Fruit fly (Drosophila melanogaster): ENCODE measurements around the gene CG46467.

CG46467 gene

dm6 chr3R:9925256-9925655 is 50.8 kb downstream of the CG46467 start:
- TF ChIP-seq EcR (GFP tag; optimal IDR thresholded peaks at IDR 0.05) (no peak), usp (GFP tag; optimal IDR thresholded peaks at IDR 0.05) (no peak), pan (optimal IDR thresholded peaks at IDR 0.05) (no peak), CG8478 (optimal IDR thresholded peaks at IDR 0.05) (no peak), Dll (optimal IDR thresholded peaks at IDR 0.05) (no peak), psq (optimal IDR thresholded peaks at IDR 0.05) (no peak)

DNA sequence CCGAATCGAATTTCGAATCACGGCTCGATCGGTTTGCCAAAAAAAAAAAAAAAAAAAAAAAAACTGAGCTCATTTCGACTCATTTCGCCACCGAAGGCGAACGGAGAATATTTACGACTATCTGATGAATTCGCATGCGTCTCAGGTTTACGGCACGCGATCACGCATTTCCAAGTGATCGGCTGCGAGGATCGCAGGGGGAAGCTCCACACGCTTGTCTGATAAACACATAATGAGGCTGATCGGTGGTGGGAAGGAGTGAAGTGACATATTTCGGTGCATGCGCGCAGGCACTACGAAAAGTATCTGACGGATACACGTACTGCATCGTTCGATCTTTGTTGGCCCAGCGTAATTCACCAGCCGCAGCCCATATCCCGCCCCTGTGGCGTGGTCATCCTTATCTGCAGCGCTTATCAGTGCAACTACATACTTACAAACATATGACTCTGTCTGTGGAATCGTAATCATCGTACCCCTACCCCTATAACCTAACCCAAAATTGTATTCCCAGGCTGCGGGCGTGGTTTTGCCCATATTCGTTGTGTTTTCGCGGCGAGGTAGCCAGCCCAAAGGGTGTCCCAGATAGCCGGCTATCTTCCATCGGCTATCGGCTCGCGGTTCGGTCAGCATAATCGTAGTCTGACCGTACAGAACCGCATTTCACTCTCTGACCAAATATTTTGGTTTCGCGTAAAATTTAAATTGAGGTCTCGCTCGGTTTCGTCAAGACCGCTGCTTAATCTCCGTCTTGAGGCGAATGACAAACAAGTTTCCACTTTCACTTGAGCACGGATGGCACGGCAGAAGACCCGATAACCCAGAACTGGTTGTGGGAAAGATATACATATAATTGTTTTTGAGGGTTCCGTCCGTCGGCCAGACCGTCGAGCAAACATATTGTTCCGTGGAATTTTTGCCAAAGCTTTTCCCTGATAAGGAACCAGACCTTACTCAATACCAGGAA is 52.7 kb downstream of the CG46467 start:
- no peak for TF ChIP-seq Dll (optimal IDR thresholded peaks at IDR 0.05)
- TF ChIP-seq usp (GFP tag; optimal IDR thresholded peaks at IDR 0.05) = no peak
- no peak for TF ChIP-seq pan (optimal IDR thresholded peaks at IDR 0.05)
- TF ChIP-seq psq (optimal IDR thresholded peaks at IDR 0.05) = no peak
- no peak for TF ChIP-seq CG8478 (optimal IDR thresholded peaks at IDR 0.05)
- no peak for TF ChIP-seq EcR (GFP tag; optimal IDR thresholded peaks at IDR 0.05)

DNA sequence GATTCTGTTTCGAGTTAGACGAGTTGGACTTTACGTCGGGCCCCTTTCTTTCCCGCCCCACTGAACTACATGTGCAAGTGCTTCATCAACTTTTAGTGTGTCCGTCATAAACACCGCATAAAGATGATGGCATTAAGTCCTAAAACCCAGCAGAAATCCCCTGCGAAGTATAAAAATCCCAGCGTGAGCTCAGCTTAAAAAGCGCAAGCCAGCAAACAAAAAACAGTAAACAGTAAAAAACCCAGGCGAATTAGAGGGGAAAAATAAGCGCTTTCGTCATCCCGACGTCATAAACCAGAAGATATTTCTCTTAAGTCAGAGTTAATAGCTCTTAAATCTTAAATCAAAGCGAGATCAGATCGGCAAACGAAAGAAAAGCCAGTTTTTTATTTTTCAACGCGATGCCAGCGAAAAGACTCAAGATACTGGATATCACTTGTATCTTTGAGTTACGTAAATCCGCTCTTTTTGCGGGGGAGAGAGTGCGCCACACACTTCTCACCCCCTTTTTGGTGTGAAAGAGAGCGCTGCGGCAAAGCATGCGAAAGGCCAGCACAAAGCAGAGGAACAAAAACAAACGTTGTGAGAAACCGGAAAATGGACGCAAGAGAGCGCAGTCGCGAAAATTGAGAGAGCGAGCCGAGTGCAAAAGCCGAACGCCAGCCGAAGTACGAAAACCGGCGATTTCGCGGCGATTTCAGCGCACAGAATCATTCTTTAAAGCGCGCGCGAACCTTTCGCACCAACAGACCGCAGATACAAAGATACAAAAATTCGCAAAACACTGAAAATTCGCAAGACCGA is 53.9 kb downstream of the CG46467 start:
- TF ChIP-seq CG8478 (optimal IDR thresholded peaks at IDR 0.05) (no peak), EcR (GFP tag; optimal IDR thresholded peaks at IDR 0.05) (peak in 1 of 2 experiments; percentile 6), pan (optimal IDR thresholded peaks at IDR 0.05) (no peak), psq (optimal IDR thresholded peaks at IDR 0.05) (no peak), Dll (optimal IDR thresholded peaks at IDR 0.05) (peak; percentile 90), usp (GFP tag; optimal IDR thresholded peaks at IDR 0.05) (no peak)

DNA sequence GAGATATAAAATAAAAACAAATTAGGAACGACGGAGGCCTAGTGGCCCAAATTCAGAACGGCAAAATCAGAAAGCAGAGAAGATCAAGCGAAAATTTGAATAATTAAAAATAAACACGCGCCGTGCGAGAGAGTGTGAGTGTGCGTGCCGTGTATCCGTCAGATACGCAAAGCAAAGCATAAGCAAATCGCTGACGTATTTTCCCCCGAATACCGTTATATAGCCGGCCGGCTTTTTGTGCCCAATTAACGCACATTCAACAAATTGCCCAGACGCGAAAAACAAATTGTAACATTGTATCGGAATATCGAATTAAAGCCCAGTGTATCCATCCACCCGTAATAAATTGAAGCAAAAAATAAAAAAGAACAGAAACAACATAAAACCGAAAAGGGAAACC is 54.7 kb downstream of the CG46467 start:
- no peak for TF ChIP-seq psq (optimal IDR thresholded peaks at IDR 0.05)
- no peak for TF ChIP-seq pan (optimal IDR thresholded peaks at IDR 0.05)
- TF ChIP-seq Dll (optimal IDR thresholded peaks at IDR 0.05) = no peak
- TF ChIP-seq usp (GFP tag; optimal IDR thresholded peaks at IDR 0.05) = no peak
- TF ChIP-seq EcR (GFP tag; optimal IDR thresholded peaks at IDR 0.05) = no peak
- TF ChIP-seq CG8478 (optimal IDR thresholded peaks at IDR 0.05) = no peak

DNA sequence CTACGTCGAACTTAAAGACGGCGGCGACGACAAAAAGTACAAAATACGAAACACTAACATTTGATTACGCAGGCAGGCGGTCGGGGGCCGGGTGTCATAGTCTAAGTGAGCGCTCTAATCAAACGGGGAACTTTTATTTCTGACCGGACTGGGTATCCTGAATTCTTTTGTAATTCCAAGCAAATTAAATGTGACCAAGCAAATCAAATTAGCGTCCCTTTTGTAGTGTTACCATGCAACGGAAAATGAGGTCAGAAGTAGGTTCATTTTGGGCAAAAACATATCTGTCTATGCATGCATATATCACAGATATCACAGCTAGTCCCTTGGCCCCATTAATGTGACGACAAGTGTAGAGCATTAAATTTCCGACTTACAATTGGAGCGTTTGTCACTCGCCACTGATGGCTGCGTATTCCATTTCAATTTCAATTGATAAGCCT is 56.7 kb downstream of the CG46467 start:
- no peak for TF ChIP-seq CG8478 (optimal IDR thresholded peaks at IDR 0.05)
- TF ChIP-seq Dll (optimal IDR thresholded peaks at IDR 0.05) = no peak
- TF ChIP-seq usp (GFP tag; optimal IDR thresholded peaks at IDR 0.05) = no peak
- no peak for TF ChIP-seq EcR (GFP tag; optimal IDR thresholded peaks at IDR 0.05)
- TF ChIP-seq pan (optimal IDR thresholded peaks at IDR 0.05) = no peak
- TF ChIP-seq psq (optimal IDR thresholded peaks at IDR 0.05) = no peak

dm6 chr3R:9931662-9932061 is 57.2 kb downstream of the CG46467 start:
- TF ChIP-seq CG8478 (optimal IDR thresholded peaks at IDR 0.05) = no peak
- no peak for TF ChIP-seq Dll (optimal IDR thresholded peaks at IDR 0.05)
- no peak for TF ChIP-seq psq (optimal IDR thresholded peaks at IDR 0.05)
- TF ChIP-seq pan (optimal IDR thresholded peaks at IDR 0.05) = no peak
- TF ChIP-seq usp (GFP tag; optimal IDR thresholded peaks at IDR 0.05) = no peak
- no peak for TF ChIP-seq EcR (GFP tag; optimal IDR thresholded peaks at IDR 0.05)

DNA sequence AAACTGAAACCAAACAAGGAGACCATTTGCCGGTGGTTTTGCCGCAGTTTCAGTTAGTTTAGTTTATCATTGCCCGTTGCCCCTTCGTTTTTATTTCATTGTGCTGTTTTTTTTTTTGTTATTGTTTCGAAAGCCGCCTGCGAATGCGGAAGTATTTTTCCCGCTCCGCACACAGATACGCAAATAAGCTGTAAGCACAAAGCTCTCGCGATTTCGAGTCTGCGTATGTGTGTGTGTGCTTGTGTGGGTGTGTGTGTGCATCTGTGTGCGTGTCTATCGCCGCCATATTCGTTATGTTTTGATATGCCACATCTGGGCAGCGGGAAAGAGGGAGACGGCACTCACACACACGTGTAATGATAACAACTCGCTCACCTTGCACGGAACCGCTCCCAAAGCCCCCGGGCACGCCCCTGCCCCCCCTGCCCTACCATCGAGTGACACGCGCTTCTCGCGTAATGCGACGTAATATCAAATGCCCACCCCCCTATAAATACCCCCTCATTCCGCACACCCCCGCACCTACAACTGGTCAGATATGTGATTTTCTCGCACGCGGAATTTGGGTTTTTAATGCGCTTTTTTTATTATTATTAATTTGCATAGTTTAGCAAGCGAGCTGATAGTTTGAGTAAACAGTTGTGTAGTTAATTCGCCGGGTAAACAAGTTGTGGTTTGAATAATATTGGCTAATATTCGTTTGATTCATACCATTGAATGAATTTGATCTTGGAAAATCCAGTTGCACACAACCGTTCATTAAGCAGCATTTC is 57.9 kb downstream of the CG46467 start:
- TF ChIP-seq Dll (optimal IDR thresholded peaks at IDR 0.05) (no peak), pan (optimal IDR thresholded peaks at IDR 0.05) (no peak)

- TF ChIP-seq pan (optimal IDR thresholded peaks at IDR 0.05) (no peak), CG8478 (optimal IDR thresholded peaks at IDR 0.05) (no peak), usp (GFP tag; optimal IDR thresholded peaks at IDR 0.05) (no peak), Dll (optimal IDR thresholded peaks at IDR 0.05) (no peak), psq (optimal IDR thresholded peaks at IDR 0.05) (no peak), EcR (GFP tag; optimal IDR thresholded peaks at IDR 0.05) (no peak)
These were observed 58.9 kb downstream of the CG46467 start for dm6 chr3R:9933356-9933755.

dm6 chr3R:9933956-9934733 is 59.7 kb downstream of the CG46467 start:
- no peak for TF ChIP-seq usp (GFP tag; optimal IDR thresholded peaks at IDR 0.05)
- no peak for TF ChIP-seq CG8478 (optimal IDR thresholded peaks at IDR 0.05)
- TF ChIP-seq psq (optimal IDR thresholded peaks at IDR 0.05) = no peak
- TF ChIP-seq EcR (GFP tag; optimal IDR thresholded peaks at IDR 0.05) = no peak
- no peak for TF ChIP-seq pan (optimal IDR thresholded peaks at IDR 0.05)

- TF ChIP-seq Dll (optimal IDR thresholded peaks at IDR 0.05) = no peak
These were observed 60.4 kb downstream of the CG46467 start for dm6 chr3R:9934863-9935262.

- TF ChIP-seq EcR (GFP tag; optimal IDR thresholded peaks at IDR 0.05) = no peak
- no peak for TF ChIP-seq psq (optimal IDR thresholded peaks at IDR 0.05)
- no peak for TF ChIP-seq pan (optimal IDR thresholded peaks at IDR 0.05)
- TF ChIP-seq CG8478 (optimal IDR thresholded peaks at IDR 0.05) = no peak
- TF ChIP-seq usp (GFP tag; optimal IDR thresholded peaks at IDR 0.05) = no peak
- no peak for TF ChIP-seq Dll (optimal IDR thresholded peaks at IDR 0.05)
These were observed 62.7 kb downstream of the CG46467 start for dm6 chr3R:9937176-9937575.
